Worm (Caenorhabditis elegans) whole organism, L4 larva: Measurements from ENCODE around the gene R105.1.

ENCODE experiments used
- F44E2.7 ChIP-seq: fragments of 200-800 bp; sonication (Bioruptor generic); IDR thresholded peaks from 2 replicates; pipeline ENCODE4 v2.1.2; 2022; ENCODE audit warnings: missing genetic modification characterization, missing compliant biosample characterization
- R02D3.7 ChIP-seq: fragments of 150-350 bp; sonication (generic microtip); optimal IDR thresholded peaks from 3 replicates; lab custom pipeline; 2014; ENCODE audit warnings: missing biosample characterization, missing genetic modification characterization
- T20F7.1 ChIP-seq: fragments of 200-800 bp; sonication (Bioruptor generic); optimal IDR thresholded peaks from 2 replicates; lab custom pipeline; 2018; ENCODE audit warnings: mild to moderate bottlenecking, missing genetic modification characterization, missing compliant biosample characterization
- T26A8.4 ChIP-seq: fragments of 200-800 bp; sonication (Bioruptor generic); IDR thresholded peaks from 2 replicates; pipeline ENCODE4 v1.3.6; 2022; ENCODE audit warnings: missing genetic modification characterization, missing compliant biosample characterization
- Y105C5A.15 ChIP-seq: fragments of 200-800 bp; sonication (Bioruptor generic); IDR thresholded peaks from 2 replicates; pipeline ENCODE4 v1.3.6; 2022; ENCODE audit warnings: missing genetic modification characterization, missing compliant biosample characterization
- aha-1 ChIP-seq: fragments of 150-350 bp; peaks from one replicate; lab custom pipeline; 2014; ENCODE audit warnings: missing biosample characterization, missing genetic modification characterization
- ceh-32 ChIP-seq: sonication (generic microtip); optimal IDR thresholded peaks from 2 replicates; lab custom pipeline; 2016; ENCODE audit warnings: mild to moderate bottlenecking, missing genetic modification characterization, missing compliant biosample characterization; ENCODE audit not compliant: poor library complexity
- cey-2 ChIP-seq: sonication (generic microtip); optimal IDR thresholded peaks from 3 replicates; lab custom pipeline; 2017; ENCODE audit warnings: missing genetic modification characterization, mild to moderate bottlenecking, missing compliant biosample characterization, antibody characterized with exemption, borderline replicate concordance; ENCODE audit not compliant: insufficient read depth
- ctbp-1 ChIP-seq: fragments of 200-800 bp; sonication (Bioruptor generic); IDR thresholded peaks from 2 replicates; pipeline ENCODE4 v1.3.6; 2022; ENCODE audit warnings: missing genetic modification reagents, missing genetic modification characterization, missing compliant biosample characterization
- daf-16 ChIP-seq, 3 experiments: sonication (generic microtip); optimal IDR thresholded peaks; 2 replicates each; lab custom pipeline; 2016 to 2017; ENCODE audit warnings: missing genetic modification characterization in 3 of 3, missing genetic modification reagents in 3 of 3, mild to moderate bottlenecking in 2 of 3, missing compliant biosample characterization in 2 of 3, missing biosample characterization in 1 of 3, moderate library complexity in 1 of 3
- dpl-1 ChIP-seq: fragments of 150-350 bp; optimal IDR thresholded peaks from 2 replicates; lab custom pipeline; 2014; ENCODE audit warnings: missing biosample characterization, missing genetic modification reagents, missing genetic modification characterization
- fkh-10 ChIP-seq: fragments of 150-350 bp; optimal IDR thresholded peaks from 2 replicates; lab custom pipeline; 2014; ENCODE audit warnings: missing biosample characterization, missing genetic modification reagents, missing genetic modification characterization
- hlh-11 ChIP-seq: fragments of 200-800 bp; sonication (Bioruptor generic); optimal IDR thresholded peaks from 2 replicates; lab custom pipeline; 2018; ENCODE audit warnings: mild to moderate bottlenecking, missing genetic modification characterization, missing compliant biosample characterization
- lim-7 ChIP-seq: fragments of 200-800 bp; sonication (Bioruptor generic); IDR thresholded peaks from 2 replicates; pipeline ENCODE4 v1.3.6; 2022; ENCODE audit warnings: missing genetic modification characterization, missing compliant biosample characterization
- lin-1 ChIP-seq: fragments of 200-800 bp; sonication (Bioruptor generic); IDR thresholded peaks from 2 replicates; pipeline ENCODE4 v1.3.6; 2022; ENCODE audit warnings: missing genetic modification reagents, missing genetic modification characterization, missing compliant biosample characterization
- lin-13 ChIP-seq: fragments of 150-350 bp; optimal IDR thresholded peaks from 2 replicates; lab custom pipeline; 2014; ENCODE audit warnings: missing biosample characterization, missing genetic modification reagents, missing genetic modification characterization
- lin-15B ChIP-seq: fragments of 150-350 bp; sonication (generic microtip); optimal IDR thresholded peaks from 3 replicates; lab custom pipeline; 2014; ENCODE audit warnings: missing biosample characterization, missing genetic modification characterization
- madf-9 ChIP-seq: fragments of 200-800 bp; sonication (Bioruptor generic); conservative IDR thresholded peaks from 2 replicates; pipeline ENCODE4 v1.3.6; 2022; ENCODE audit warnings: missing genetic modification reagents, missing genetic modification characterization, missing compliant biosample characterization
- mdt-29 ChIP-seq: fragments of 200-800 bp; sonication (Bioruptor generic); IDR thresholded peaks from 2 replicates; pipeline ENCODE4 v1.3.6; 2022; ENCODE audit warnings: missing genetic modification reagents, missing genetic modification characterization, missing compliant biosample characterization
- nhr-10 ChIP-seq: fragments of 150-350 bp; optimal IDR thresholded peaks from 2 replicates; lab custom pipeline; 2014; ENCODE audit warnings: missing biosample characterization, missing genetic modification characterization
- nhr-102 ChIP-seq: sonication (generic microtip); optimal IDR thresholded peaks from 2 replicates; lab custom pipeline; 2016; ENCODE audit warnings: mild to moderate bottlenecking, missing genetic modification characterization, moderate library complexity, missing compliant biosample characterization
- nhr-237 ChIP-seq: sonication (generic microtip); optimal IDR thresholded peaks from 2 replicates; lab custom pipeline; 2017; ENCODE audit warnings: missing biosample characterization, missing genetic modification characterization
- nhr-48 ChIP-seq: sonication (generic microtip); optimal IDR thresholded peaks from 2 replicates; lab custom pipeline; 2016; ENCODE audit warnings: mild to moderate bottlenecking, missing genetic modification characterization, missing compliant biosample characterization
- nhr-6 ChIP-seq: fragments of 150-350 bp; optimal IDR thresholded peaks from 2 replicates; lab custom pipeline; 2014; ENCODE audit warnings: missing biosample characterization, missing genetic modification characterization
- nhr-77 ChIP-seq: fragments of 150-350 bp; optimal IDR thresholded peaks from 2 replicates; lab custom pipeline; 2014; ENCODE audit warnings: missing biosample characterization, missing genetic modification characterization
- tag-97 ChIP-seq: fragments of 200-800 bp; sonication (Bioruptor generic); IDR thresholded peaks from 2 replicates; pipeline ENCODE4 v1.3.6; 2022; ENCODE audit warnings: missing genetic modification characterization, missing compliant biosample characterization
- unc-39 ChIP-seq: sonication (generic microtip); optimal IDR thresholded peaks from 2 replicates; lab custom pipeline; 2017; ENCODE audit warnings: missing biosample characterization, missing genetic modification characterization
- unc-62 ChIP-seq, 3 experiments: fragments of 150-350 bp in 1 of 3; sonication (generic microtip); optimal IDR thresholded peaks in 2 of 3; peaks in 1 of 3; 1 replicate in 1 of 3; 2 replicates in 2 of 3; lab custom pipeline; 2014 to 2017; ENCODE audit warnings: missing biosample characterization in 3 of 3, missing genetic modification characterization in 3 of 3, missing genetic modification reagents in 3 of 3, missing genotype in 1 of 3
- vab-7 ChIP-seq: fragments of 200-800 bp; sonication (Bioruptor generic); IDR thresholded peaks from 2 replicates; pipeline ENCODE4 v1.3.6; 2022; ENCODE audit warnings: missing genetic modification reagents, missing genetic modification characterization, missing compliant biosample characterization
- zfp-2 ChIP-seq: sonication (generic microtip); optimal IDR thresholded peaks from 2 replicates; lab custom pipeline; 2016; ENCODE audit warnings: mild to moderate bottlenecking, missing genetic modification characterization, missing compliant biosample characterization
- ztf-7 ChIP-seq: fragments of 150-350 bp; optimal IDR thresholded peaks from 2 replicates; lab custom pipeline; 2014; ENCODE audit warnings: missing biosample characterization, missing genetic modification characterization

The R105.1 gene

DNA sequence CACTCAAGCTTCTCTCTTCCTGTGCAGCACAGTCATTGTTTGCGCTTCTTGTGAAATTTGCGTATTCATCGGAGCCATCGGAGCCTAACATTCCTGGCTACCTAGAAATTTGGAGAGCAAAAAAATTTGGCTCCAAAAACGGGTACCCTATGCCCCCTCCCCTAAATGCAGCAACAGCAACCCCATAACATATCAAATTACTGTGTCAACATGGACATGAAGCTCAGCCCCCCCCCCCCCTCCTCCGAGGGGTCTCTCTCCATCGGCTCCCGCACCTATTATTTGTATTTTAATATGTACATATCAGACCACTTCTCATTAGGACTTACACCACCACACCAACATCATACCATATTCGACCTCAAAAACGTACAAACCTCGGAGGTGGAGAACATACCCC is 40.8 kb downstream of the R105.1 start:
- TF ChIP-seq vab-7 (GFP tag; lab: Robert Waterston, UW) (no peak), daf-16 (GFP tag; optimal IDR thresholded peaks at IDR 0.05; lab: Kevin White, UChicago) (no peak), daf-16 (tag; optimal IDR thresholded peaks at IDR 0.05; lab: Kevin White, UChicago) (no peak), T20F7.1 (GFP tag; lab: Kevin White, UChicago) (no peak), unc-62 (GFP tag; optimal IDR thresholded peaks at IDR 0.05 in 1 of 2; lab: Kevin White, UChicago) (no peak), unc-62 (tag; optimal IDR thresholded peaks at IDR 0.05; lab: Kevin White, UChicago) (no peak), T26A8.4 (GFP tag; lab: Robert Waterston, UW) (no peak), mdt-29 (no peak), nhr-6 (no peak), zfp-2 (tag; lab: Kevin White, UChicago) (no peak), R02D3.7 (tag; lab: Kevin White, UChicago) (no peak), ceh-32 (tag; lab: Kevin White, UChicago) (no peak), lin-13 (GFP tag; lab: Kevin White, UChicago) (no peak), nhr-77 (no peak)

DNA sequence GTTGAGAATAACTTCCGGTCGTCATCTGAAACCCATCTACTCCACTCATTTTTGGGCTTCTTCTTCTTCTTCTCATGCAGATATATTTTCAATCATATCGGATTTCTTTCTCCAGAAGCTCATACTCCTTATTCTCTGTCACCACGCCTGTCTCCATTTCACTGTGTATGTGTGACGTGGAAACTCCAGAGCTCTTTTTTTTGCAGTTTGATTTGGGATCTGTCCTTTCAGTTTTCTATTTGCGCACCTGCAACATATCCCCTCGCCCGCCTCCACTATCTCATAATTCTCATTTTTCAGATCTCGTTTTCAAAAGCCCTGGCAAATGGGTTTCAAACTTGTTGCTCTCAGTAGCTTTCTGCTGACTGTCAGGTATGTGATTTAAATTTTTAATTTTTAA is 45.2 kb downstream of the R105.1 start, which contains the start of gene kin-36:
TSS of gene kin-36 (plus strand) at position 301 of the 400 bp plus-strand sequence.
- TF ChIP-seq nhr-102 (tag; lab: Kevin White, UChicago): no peak
- no peak for TF ChIP-seq lin-15B (tag; lab: Kevin White, UChicago)
- no peak for TF ChIP-seq T26A8.4 (GFP tag; lab: Robert Waterston, UW)
- no peak for TF ChIP-seq lin-1 (GFP tag; lab: Robert Waterston, UW)
- TF ChIP-seq F44E2.7 (GFP tag; lab: Robert Waterston, UW): no peak
- TF ChIP-seq fkh-10 (GFP tag; lab: Kevin White, UChicago): no peak
- no peak for TF ChIP-seq ztf-7
- TF ChIP-seq cey-2: no peak
- no peak for TF ChIP-seq ctbp-1
- no peak for TF ChIP-seq nhr-48 (tag; lab: Kevin White, UChicago)
- TF ChIP-seq dpl-1 (GFP tag; lab: Kevin White, UChicago): no peak
- no peak for TF ChIP-seq tag-97 (GFP tag; lab: Robert Waterston, UW)
- no peak for TF ChIP-seq nhr-237 (tag; lab: Kevin White, UChicago)
- TF ChIP-seq nhr-10 (tag; lab: Kevin White, UChicago): no peak
- TF ChIP-seq ceh-32 (tag; lab: Kevin White, UChicago): no peak
- no peak for TF ChIP-seq aha-1 (tag; lab: Kevin White, UChicago)
- no peak for TF ChIP-seq unc-39 (tag; lab: Kevin White, UChicago)

DNA sequence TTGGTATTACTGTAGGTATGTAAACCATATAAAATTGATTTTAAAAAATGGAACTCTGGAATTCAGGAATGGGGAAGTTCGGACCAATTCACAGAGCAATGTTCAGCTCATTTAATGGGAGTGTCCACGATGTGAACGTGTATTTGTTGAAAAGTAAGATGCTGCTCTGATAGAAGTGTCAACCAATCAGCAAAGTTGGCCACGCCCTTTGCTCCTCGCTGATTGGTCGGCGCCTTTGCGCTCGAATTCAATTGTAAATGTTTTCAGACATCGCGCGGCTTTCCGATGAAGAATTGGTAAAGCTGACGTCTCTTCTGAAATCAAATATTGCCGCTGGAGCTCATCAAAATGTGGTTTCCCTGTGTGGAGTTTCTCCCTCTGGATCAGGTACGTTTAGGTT is 49.7 kb downstream of the R105.1 start:
- TF ChIP-seq lim-7 (GFP tag; lab: Robert Waterston, UW): no peak
- no peak for TF ChIP-seq madf-9
- no peak for TF ChIP-seq Y105C5A.15 (GFP tag; lab: Robert Waterston, UW)
- no peak for TF ChIP-seq hlh-11 (tag; lab: Kevin White, UChicago)
